Worm (Caenorhabditis elegans): ENCODE results near the gene Y57G11C.33.
A peak's percentile ranks its signal among the peaks of the same experiment; 100 is the strongest.

Y57G11C.33 gene

ce11 chrIV:14675789-14676188 is 18.9 kb downstream of the Y57G11C.33 start:
- TF ChIP-seq lim-7 (GFP tag; IDR thresholded peaks at IDR 0.05), result no peak
- no peak for TF ChIP-seq ceh-32 (tag; optimal IDR thresholded peaks at IDR 0.05; ENCODE audit: poor library complexity)
- TF ChIP-seq hlh-30 (tag; optimal IDR thresholded peaks at IDR 0.05; ENCODE audit: insufficient read depth), result peak; percentile 67
- peak; percentile 42 for TF ChIP-seq nhr-25 (tag; optimal IDR thresholded peaks at IDR 0.05; ENCODE audit: borderline replicate concordance, insufficient read depth)
- no peak for TF ChIP-seq nhr-10 (tag; optimal IDR thresholded peaks at IDR 0.05)
- TF ChIP-seq zag-1 (tag; optimal IDR thresholded peaks at IDR 0.05), result no peak
- peak; percentile 48 for TF ChIP-seq nhr-28 (tag; optimal IDR thresholded peaks at IDR 0.05)

DNA sequence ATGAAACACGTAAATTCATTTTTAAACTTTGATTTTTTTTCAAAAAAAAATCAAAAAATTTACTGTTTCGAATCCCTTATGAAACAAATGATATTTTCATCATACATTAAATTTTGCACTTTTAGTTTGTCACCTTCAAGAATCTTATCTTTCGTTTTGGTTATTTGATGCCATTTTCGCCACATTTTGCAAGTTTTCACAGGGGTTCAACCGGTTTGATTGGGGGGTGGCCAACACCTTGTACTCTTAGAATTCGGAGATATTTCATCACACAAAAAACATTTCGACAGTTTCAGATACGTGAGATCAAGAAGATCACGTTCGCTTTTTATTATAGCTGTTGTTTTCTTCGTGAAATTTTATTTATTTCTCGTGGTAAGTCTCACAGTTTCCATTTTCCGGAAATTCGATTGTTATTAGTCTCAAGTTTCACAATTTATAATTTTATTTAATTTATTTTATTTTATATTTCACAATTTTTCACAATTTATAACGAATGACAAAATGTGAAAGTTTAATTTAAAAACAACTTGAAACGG is 20.3 kb downstream of the Y57G11C.33 start, which contains the start of gene Y57G11C.31:
Gene Y57G11C.31, plus strand, starts transcription at position 276 of the 539 bp plus-strand sequence.
- TF ChIP-seq nhr-28 (tag; optimal IDR thresholded peaks at IDR 0.05) (peak; percentile 26), spr-3 (GFP tag; optimal IDR thresholded peaks at IDR 0.05) (no peak), nhr-102 (tag; optimal IDR thresholded peaks at IDR 0.05) (no peak), set-16 (GFP tag; IDR thresholded peaks at IDR 0.05) (no peak), cey-2 (tag; optimal IDR thresholded peaks at IDR 0.05; ENCODE audit: borderline replicate concordance, insufficient read depth) (no peak), nhr-42 (GFP tag; IDR thresholded peaks at IDR 0.05) (no peak), skn-1 (tag; optimal IDR thresholded peaks at IDR 0.05) (no peak), aha-1 (tag) (peak; percentile 61), nhr-25 (tag; optimal IDR thresholded peaks at IDR 0.05; ENCODE audit: borderline replicate concordance, insufficient read depth) (no peak), hif-1 (tag; optimal IDR thresholded peaks at IDR 0.05) (no peak), zfp-3 (GFP tag; conservative IDR thresholded peaks at IDR 0.05) (no peak), nhr-237 (tag; optimal IDR thresholded peaks at IDR 0.05) (no peak)

ce11 chrIV:14679060-14679459 is 22.2 kb downstream of the Y57G11C.33 start:
- TF ChIP-seq snpc-1.2 (GFP tag; IDR thresholded peaks at IDR 0.05) (0 out of 2 replicates have a peak, but pooled peaks have one; percentile 19), aha-1 (tag) (peak; percentile 65), nhr-28 (tag; optimal IDR thresholded peaks at IDR 0.05) (no peak), unc-62 (GFP tag; optimal IDR thresholded peaks at IDR 0.05 in 1 of 2) (peak in 1 of 2 experiments; percentile 21), unc-62 (tag; optimal IDR thresholded peaks at IDR 0.05) (no peak), T20F7.1 (GFP tag; optimal IDR thresholded peaks at IDR 0.05) (no peak)

DNA sequence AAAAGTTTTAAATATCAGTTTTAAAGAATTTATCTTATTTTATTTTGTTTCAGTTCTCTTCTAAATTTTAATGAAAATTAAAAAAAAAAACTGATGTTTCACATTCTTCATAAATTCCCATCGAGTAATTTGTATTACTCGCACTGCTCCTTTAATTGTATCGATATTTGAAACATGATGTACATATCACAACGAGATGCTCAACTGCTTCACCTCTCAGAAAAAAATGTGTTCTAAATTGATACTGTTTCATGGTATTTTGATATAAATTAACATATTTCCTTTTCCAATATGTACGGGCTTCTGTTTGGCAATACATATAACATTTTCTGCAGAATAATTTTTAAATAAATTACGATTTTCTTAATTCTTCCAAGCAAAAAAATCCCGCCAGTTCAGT is 30.8 kb downstream of the Y57G11C.33 start:
- peak; percentile 45; the same call in 1 of the 2 replicates for TF ChIP-seq snpc-1.2 (GFP tag; IDR thresholded peaks at IDR 0.05)
- no peak for TF ChIP-seq nhr-6 (tag; optimal IDR thresholded peaks at IDR 0.05)

DNA sequence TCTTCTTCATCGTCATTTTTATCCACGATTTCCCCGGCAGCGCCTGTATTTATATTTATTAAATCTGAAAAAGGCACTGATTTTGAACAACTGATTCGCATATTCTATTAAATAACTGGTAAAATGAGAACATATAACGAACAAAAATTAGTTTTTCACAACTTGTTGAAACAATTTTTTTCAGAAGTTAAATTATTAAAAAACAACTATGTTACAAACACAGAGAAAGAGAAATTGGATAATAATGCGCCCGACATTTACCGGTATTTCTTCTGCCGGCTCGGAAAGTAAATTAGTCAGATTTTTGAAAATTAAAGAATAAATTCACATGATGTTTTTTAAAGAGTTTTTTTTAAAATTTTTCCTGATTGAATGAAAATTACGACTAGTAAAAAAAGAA is 43.0 kb downstream of the Y57G11C.33 start, which contains the start of gene haf-8:
Gene haf-8, minus strand, starts transcription at position 101 of the 400 bp plus-strand sequence.
- no peak for TF ChIP-seq ceh-28 (tag; optimal IDR thresholded peaks at IDR 0.05)
- TF ChIP-seq ceh-44 (GFP tag; IDR thresholded peaks at IDR 0.05), result no peak
- no peak for TF ChIP-seq T20F7.1 (GFP tag; optimal IDR thresholded peaks at IDR 0.05)
- no peak for TF ChIP-seq nhr-111 (GFP tag; optimal IDR thresholded peaks at IDR 0.05)
- no peak for TF ChIP-seq saeg-2 (GFP tag; IDR thresholded peaks at IDR 0.05)
- no peak for TF ChIP-seq rbr-2 (tag; optimal IDR thresholded peaks at IDR 0.05)
- no peak for TF ChIP-seq ztf-11 (tag; optimal IDR thresholded peaks at IDR 0.05)
- TF ChIP-seq Y5F2A.4 (GFP tag; optimal IDR thresholded peaks at IDR 0.05), result no peak

ce11 chrIV:14704155-14704554 is 47.3 kb downstream of the Y57G11C.33 start, which contains the start of gene Y57G11C.40:
Y57G11C.40 (minus strand) TSS chrIV:14704255.
- TF ChIP-seq nhr-11 (tag; optimal IDR thresholded peaks at IDR 0.05) (no peak), aha-1 (tag) (peak; percentile 37), ZK546.5 (tag; optimal IDR thresholded peaks at IDR 0.05) (no peak), rbr-2 (tag; optimal IDR thresholded peaks at IDR 0.05) (no peak), mdt-29 (GFP tag; IDR thresholded peaks at IDR 0.05) (no peak), egl-43 (GFP tag; IDR thresholded peaks at IDR 0.05) (no peak)

All from whole organism, L4 larva.